Fruit fly (Drosophila melanogaster) whole organism, prepupa: ENCODE data around the gene CG6048.

Experiments
- CG1621 ChIP-seq: fragments of 200-800 bp; sonication (Bioruptor generic); optimal IDR thresholded peaks from 3 replicates; lab custom pipeline; 2018; ENCODE audit warnings: missing biosample characterization, mild to moderate bottlenecking, missing genetic modification characterization
- CG16779 ChIP-seq: fragments of 200-800 bp; sonication (Bioruptor generic); optimal IDR thresholded peaks from 3 replicates; lab custom pipeline; 2017; ENCODE audit warnings: missing biosample characterization, mild to moderate bottlenecking, missing genetic modification characterization
- CG6808 ChIP-seq: fragments of 200-800 bp; sonication (Bioruptor generic); optimal IDR thresholded peaks from 3 replicates; lab custom pipeline; 2017; ENCODE audit warnings: missing biosample characterization, missing genetic modification characterization, mild to moderate bottlenecking, moderate library complexity, missing genetic modification reagents
- CG6854 ChIP-seq: fragments of 200-800 bp; sonication (Bioruptor generic); optimal IDR thresholded peaks from 2 replicates; lab custom pipeline; 2017; ENCODE audit warnings: missing biosample characterization, mild to moderate bottlenecking, missing genetic modification characterization
- Smox ChIP-seq: fragments of 200-800 bp; sonication (Bioruptor generic); optimal IDR thresholded peaks from 3 replicates; lab custom pipeline; 2016; ENCODE audit warnings: missing biosample characterization, missing genetic modification characterization
- cyc ChIP-seq: fragments of 200-800 bp; sonication (Bioruptor generic); optimal IDR thresholded peaks from 3 replicates; lab custom pipeline; 2016; ENCODE audit warnings: missing biosample characterization, missing genetic modification characterization
- pdm3 ChIP-seq: fragments of 200-800 bp; sonication (Bioruptor generic); optimal IDR thresholded peaks from 3 replicates; lab custom pipeline; 2016; ENCODE audit warnings: missing biosample characterization, missing genetic modification characterization
- spab ChIP-seq: fragments of 200-800 bp; sonication (Bioruptor generic); optimal IDR thresholded peaks from 2 replicates; lab custom pipeline; 2017; ENCODE audit warnings: missing biosample characterization, mild to moderate bottlenecking, missing genetic modification characterization, missing genetic modification reagents
- vri ChIP-seq: fragments of 200-800 bp; sonication (Bioruptor generic); optimal IDR thresholded peaks from 3 replicates; lab custom pipeline; 2016; ENCODE audit warnings: missing biosample characterization, mild to moderate bottlenecking, missing genetic modification characterization

- TF ChIP-seq CG16779 (tag; lab: Kevin White, UChicago) (peak; percentile 19), vri (GFP tag; lab: Kevin White, UChicago) (no peak), CG6808 (peak; percentile 3), pdm3 (GFP tag; lab: Kevin White, UChicago) (no peak), CG1621 (tag; lab: Kevin White, UChicago) (no peak), cyc (GFP tag; lab: Kevin White, UChicago) (no peak), Smox (GFP tag; lab: Kevin White, UChicago) (no peak), spab (GFP tag; lab: Kevin White, UChicago) (no peak), CG6854 (GFP tag; lab: Kevin White, UChicago) (no peak)
Observed at dm6 chrX:5915752-5916493, 36.4 kb upstream of the CG6048 start.
